Fruit fly (Drosophila melanogaster): ENCODE data around the gene VhaAC45RP.
A peak's percentile ranks its signal among the peaks of the same experiment; 100 is the strongest.

VhaAC45RP gene

DNA sequence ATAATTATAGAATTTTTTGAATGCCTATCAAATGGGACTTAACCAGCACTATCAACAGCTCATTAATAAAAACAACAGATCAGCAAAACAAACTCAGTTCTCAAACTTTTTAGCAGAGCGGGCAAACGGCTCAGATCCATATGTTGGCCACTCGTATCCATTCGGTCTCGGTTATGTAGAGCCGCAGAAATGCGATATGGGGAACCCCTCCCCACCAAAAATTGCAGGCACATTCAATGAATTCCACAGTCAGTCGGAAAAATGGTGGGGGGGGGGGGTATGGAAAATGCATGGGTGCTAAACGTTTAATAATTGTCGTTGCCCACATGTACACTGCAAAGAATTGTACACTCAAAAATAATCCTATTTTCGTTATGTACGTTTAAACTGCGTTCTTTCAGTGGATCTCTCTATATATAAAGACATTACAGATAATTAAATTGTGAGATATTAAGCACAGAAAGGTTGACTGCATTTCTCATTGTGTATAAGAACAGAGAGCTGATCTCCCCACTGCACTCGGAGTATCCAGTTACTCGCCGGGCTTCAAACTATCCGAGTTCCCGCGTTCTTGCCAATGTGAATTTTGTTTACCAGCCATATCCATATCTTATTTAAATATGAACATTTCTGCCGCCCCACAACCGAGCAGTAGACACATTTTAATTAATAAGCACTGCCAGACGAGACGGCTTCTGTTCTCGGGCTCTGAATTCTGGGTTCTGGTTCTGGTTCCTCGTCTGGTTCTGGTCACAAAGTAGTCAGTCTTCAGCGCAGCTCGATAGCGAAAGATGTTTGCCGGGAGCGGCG is 14.7 kb downstream of the VhaAC45RP start, which contains the start of gene CG15529:
Gene CG15529 (plus strand): TSS at position 760 of the 810 bp plus-strand sequence.
- TF ChIP-seq Dll (optimal IDR thresholded peaks at IDR 0.05) (no peak), pan (optimal IDR thresholded peaks at IDR 0.05) (no peak), psq (optimal IDR thresholded peaks at IDR 0.05) (no peak), CG8478 (optimal IDR thresholded peaks at IDR 0.05) (no peak), usp (GFP tag; optimal IDR thresholded peaks at IDR 0.05) (no peak), EcR (GFP tag; optimal IDR thresholded peaks at IDR 0.05) (no peak)

DNA sequence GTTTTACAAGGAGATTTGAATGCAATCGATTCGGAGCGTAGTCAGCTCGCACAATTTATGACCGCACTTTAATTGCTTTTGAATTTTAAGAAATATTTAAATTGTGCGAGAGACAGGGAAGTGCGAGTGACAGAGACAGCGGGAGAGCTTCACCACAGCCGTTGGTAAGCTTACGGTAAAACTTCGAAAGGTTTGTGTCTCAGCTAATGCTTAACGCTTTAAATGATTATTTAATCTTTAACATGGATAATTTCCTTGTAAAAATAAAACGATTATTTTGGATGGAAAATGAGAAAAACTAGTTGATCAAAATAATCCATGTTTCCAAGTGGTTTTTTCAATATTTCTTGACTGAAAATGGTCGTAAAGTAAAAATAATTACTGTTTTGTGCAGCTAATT is 15.6 kb downstream of the VhaAC45RP start:
- TF ChIP-seq CG8478 (optimal IDR thresholded peaks at IDR 0.05): no peak
- no peak for TF ChIP-seq pan (optimal IDR thresholded peaks at IDR 0.05)
- TF ChIP-seq Dll (optimal IDR thresholded peaks at IDR 0.05): no peak
- no peak for TF ChIP-seq usp (GFP tag; optimal IDR thresholded peaks at IDR 0.05)
- TF ChIP-seq EcR (GFP tag; optimal IDR thresholded peaks at IDR 0.05): no peak
- TF ChIP-seq psq (optimal IDR thresholded peaks at IDR 0.05): no peak

DNA sequence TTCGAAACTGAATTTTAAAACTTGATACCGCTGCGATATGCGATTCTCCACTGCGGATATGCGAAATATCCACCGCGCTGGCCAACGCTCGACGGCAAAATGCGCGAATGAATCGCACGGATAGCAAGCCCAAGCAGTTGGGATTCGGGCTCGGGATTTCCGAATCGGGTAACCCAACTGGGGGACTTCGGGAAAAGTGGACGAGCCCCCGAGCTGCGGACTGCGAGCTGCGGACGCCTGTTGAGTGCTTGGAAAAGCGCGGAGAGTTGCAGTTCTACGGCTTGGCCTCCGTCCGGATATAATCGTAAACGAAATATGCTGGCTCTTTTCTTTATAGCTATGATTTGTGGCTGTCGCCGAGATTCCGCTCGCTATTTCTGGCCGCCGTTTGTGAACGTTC is 16.7 kb downstream of the VhaAC45RP start, which contains the start of gene AdoR:
Gene AdoR (minus strand): TSS at position 101 of the 400 bp plus-strand sequence.
- TF ChIP-seq usp (GFP tag; optimal IDR thresholded peaks at IDR 0.05): no peak
- no peak for TF ChIP-seq CG8478 (optimal IDR thresholded peaks at IDR 0.05)
- TF ChIP-seq EcR (GFP tag; optimal IDR thresholded peaks at IDR 0.05): no peak
- no peak for TF ChIP-seq pan (optimal IDR thresholded peaks at IDR 0.05)
- TF ChIP-seq Dll (optimal IDR thresholded peaks at IDR 0.05): no peak
- no peak for TF ChIP-seq psq (optimal IDR thresholded peaks at IDR 0.05)

DNA sequence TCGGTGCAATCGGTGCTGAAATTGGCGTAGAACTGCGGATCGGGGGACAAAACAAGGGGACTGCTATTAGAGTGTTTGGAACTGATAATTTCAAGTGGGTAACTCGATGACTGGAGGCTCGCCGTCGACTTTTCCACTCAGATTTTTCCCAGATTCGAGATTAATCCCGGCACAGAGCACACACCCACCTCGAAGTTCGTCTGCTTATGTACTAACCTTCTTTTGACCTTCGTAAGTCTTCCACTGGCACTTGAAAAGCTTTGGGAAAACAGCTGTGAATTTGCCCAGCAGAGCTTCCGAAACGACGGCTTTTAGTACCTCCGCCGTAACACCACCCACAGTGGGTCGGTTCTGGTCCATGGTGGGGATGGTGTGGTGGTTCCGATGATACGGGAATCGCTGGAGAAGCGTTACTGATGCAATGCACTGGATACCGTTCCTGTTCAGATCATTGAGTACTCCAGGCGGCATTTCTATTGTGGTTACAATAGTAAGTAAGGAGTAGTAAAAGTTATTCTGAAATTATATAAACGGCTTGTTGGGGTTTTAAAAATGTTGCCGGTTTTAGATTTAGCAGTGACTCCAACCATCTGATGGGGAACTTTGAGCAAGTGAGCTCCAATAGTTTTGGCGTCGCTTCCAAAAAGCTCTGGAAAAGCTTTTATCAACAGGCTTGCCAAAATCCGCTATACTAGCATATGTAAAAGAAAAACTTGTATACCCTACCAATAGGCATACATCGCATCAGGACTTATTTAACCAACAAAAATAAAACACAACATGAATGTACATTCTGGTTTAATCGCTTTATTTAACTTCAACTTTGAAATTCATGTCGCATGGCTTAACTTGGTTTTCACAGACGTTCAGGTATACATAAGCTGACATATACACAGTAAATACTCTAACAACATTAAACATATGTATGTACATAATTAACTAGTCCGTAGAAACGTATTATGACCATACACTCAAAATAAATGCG is 31.9 kb downstream of the VhaAC45RP start, which contains the start of gene Tpi:
Gene Tpi (minus strand): TSS at position 537 of the 985 bp plus-strand sequence.
- TF ChIP-seq CG8478 (optimal IDR thresholded peaks at IDR 0.05) (peak; percentile 61), pan (optimal IDR thresholded peaks at IDR 0.05) (no peak)

DNA sequence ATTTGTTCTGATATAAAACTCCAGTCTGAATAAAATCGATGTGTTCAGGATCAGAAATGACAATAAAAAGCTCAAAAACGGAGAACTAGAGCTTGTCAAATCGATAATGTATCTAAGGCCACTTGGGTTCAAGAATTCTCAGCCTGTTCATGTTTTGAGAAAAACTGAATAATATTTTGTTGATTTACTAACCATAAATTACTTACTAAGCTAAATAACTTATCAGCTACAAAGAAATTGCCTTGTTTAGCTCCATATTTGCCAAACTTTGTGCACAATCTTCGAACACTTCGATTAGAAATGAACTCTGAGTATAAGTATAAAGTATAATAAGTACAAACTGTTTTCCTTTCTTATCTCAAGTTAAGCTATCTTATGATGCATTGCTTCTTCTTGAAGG is 33.9 kb downstream of the VhaAC45RP start, which contains the start of gene CG31029:
Gene CG31029 (minus strand): TSS at position 101 of the 400 bp plus-strand sequence.
- TF ChIP-seq usp (GFP tag; optimal IDR thresholded peaks at IDR 0.05): no peak
- no peak for TF ChIP-seq Dll (optimal IDR thresholded peaks at IDR 0.05)
- no peak for TF ChIP-seq EcR (GFP tag; optimal IDR thresholded peaks at IDR 0.05)
- no peak for TF ChIP-seq pan (optimal IDR thresholded peaks at IDR 0.05)
- no peak for TF ChIP-seq psq (optimal IDR thresholded peaks at IDR 0.05)
- TF ChIP-seq CG8478 (optimal IDR thresholded peaks at IDR 0.05): no peak

DNA sequence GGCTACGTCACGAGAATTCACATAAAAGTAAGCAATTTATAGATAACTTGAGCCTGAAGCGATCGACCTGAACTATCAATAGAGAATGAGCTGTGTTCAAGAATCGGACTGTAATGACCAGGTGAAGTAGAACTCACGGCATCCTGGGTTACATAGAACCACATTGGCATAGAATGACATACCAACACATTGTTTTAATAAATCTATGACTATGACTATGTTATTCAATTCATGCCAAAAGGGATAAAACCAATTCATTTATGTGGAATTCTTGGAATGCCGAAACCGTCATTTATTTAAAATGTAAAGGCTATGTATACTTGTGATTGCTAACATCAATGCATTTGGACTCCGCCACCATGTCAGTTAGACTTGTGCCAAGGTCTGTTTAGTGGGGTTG is 37.2 kb downstream of the VhaAC45RP start, which contains the start of gene Ppi1:
Gene Ppi1 (minus strand): TSS at position 101 of the 400 bp plus-strand sequence.
- TF ChIP-seq EcR (GFP tag; optimal IDR thresholded peaks at IDR 0.05): no peak

DNA sequence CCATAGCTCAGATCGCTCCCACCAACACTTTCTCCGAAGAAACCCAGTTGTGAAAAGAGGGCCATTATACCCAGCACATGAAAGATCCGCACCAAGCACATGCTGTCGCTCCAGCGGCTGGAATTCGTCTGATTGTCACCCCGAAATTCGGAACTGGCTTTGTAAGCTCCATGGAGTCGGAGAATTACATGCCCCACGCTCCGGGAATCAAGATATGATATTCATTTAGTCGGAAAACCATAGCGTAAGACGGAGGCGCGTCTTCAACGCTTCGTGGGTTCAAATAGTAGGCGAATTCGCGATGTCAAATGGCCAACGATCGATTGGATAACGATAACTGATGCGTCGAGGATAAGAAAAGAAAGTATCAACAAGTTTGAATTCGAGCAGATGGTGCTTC is 41.6 kb downstream of the VhaAC45RP start, which contains the start of gene CG45073:
Gene CG45073 (minus strand): TSS at position 101 of the 400 bp plus-strand sequence.
- TF ChIP-seq Dll (optimal IDR thresholded peaks at IDR 0.05): no peak

DNA sequence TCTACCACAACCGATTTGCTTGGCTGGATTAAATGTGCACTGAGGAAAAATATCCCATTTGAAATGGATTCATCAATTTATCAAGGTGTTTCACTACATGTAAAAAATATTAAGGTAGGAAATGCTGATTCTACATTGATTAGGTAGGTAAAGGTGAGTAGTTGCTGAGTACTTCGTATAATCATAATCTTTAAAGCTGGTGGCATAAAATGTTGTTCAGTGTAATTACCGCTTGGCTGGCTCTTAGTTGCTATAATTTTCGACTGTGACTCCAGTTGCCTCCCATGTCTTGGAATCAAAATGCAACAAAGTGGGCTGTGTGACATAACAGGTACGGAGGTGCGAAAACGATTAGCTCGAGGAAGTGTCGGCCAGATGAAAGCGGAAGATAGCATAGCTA is 43.1 kb downstream of the VhaAC45RP start, which contains the start of gene CG45072:
Gene CG45072 (minus strand): TSS at position 101 of the 400 bp plus-strand sequence.
- TF ChIP-seq EcR (GFP tag; optimal IDR thresholded peaks at IDR 0.05): no peak
- no peak for TF ChIP-seq psq (optimal IDR thresholded peaks at IDR 0.05)
- no peak for TF ChIP-seq usp (GFP tag; optimal IDR thresholded peaks at IDR 0.05)
- no peak for TF ChIP-seq Dll (optimal IDR thresholded peaks at IDR 0.05)
- TF ChIP-seq pan (optimal IDR thresholded peaks at IDR 0.05): no peak
- TF ChIP-seq CG8478 (optimal IDR thresholded peaks at IDR 0.05): no peak

DNA sequence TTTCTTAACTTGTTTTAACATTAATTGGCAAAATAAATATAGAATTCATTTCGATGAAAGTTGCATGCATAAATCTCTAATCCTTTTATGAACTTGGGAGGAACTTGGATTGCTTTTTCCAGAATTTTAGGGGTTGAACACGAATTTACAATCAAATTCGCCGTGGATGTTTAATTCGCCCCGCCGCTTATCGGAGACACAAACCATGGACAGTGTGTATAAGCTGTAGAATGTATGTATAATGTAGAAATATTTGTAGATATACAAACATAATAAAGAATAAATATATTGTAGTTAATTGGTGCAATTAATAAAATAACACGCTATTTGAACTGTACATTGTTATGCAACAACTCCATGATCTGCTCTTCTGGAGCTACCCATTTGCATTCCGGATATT is 44.5 kb downstream of the VhaAC45RP start:
- TF ChIP-seq psq (optimal IDR thresholded peaks at IDR 0.05) (no peak), pan (optimal IDR thresholded peaks at IDR 0.05) (no peak), CG8478 (optimal IDR thresholded peaks at IDR 0.05) (no peak)
